Fruit fly (Drosophila melanogaster) whole organism, adult: Measurements from ENCODE around the gene Klp3A.

Experiments used
- CG11617 ChIP-seq: fragments of 200-800 bp; sonication (Bioruptor generic); optimal IDR thresholded peaks from 2 replicates; lab custom pipeline; 2017; ENCODE audit warnings: mild to moderate bottlenecking, missing biosample characterization, missing genetic modification reagents, missing genetic modification characterization
- CG12768 ChIP-seq: fragments of 200-800 bp; sonication (Bioruptor generic); optimal IDR thresholded peaks from 2 replicates; lab custom pipeline; 2017; ENCODE audit warnings: missing biosample characterization, missing genetic modification characterization, mild to moderate bottlenecking, moderate library complexity, missing genetic modification reagents
- CG14711 ChIP-seq: fragments of 200-800 bp; sonication (Bioruptor generic); optimal IDR thresholded peaks from 2 replicates; lab custom pipeline; 2018; ENCODE audit warnings: missing biosample characterization, mild to moderate bottlenecking, missing genetic modification characterization, moderate library complexity
- CG1620 ChIP-seq: fragments of 200-800 bp; sonication (Bioruptor generic); optimal IDR thresholded peaks from 2 replicates; lab custom pipeline; 2016; ENCODE audit warnings: missing biosample characterization, missing genetic modification characterization
- CG33017 ChIP-seq: fragments of 200-800 bp; sonication (Bioruptor generic); optimal IDR thresholded peaks from 2 replicates; lab custom pipeline; 2018; ENCODE audit warnings: missing biosample characterization, mild to moderate bottlenecking, missing genetic modification characterization, moderate library complexity
- CG5204 ChIP-seq: fragments of 200-800 bp; sonication (Bioruptor generic); optimal IDR thresholded peaks from 2 replicates; lab custom pipeline; 2016; ENCODE audit warnings: missing biosample characterization, missing genetic modification characterization
- CG7045 ChIP-seq: fragments of 200-800 bp; sonication (Bioruptor generic); optimal IDR thresholded peaks from 2 replicates; lab custom pipeline; 2017; ENCODE audit warnings: missing biosample characterization, mild to moderate bottlenecking, missing genetic modification characterization
- CG7101 ChIP-seq: fragments of 200-800 bp; sonication (Bioruptor generic); optimal IDR thresholded peaks from 2 replicates; lab custom pipeline; 2018; ENCODE audit warnings: missing biosample characterization, mild to moderate bottlenecking, missing genetic modification characterization, moderate library complexity
- Clk ChIP-seq: fragments of 200-800 bp; sonication (Bioruptor generic); optimal IDR thresholded peaks from 2 replicates; lab custom pipeline; 2017; ENCODE audit warnings: missing biosample characterization, missing genetic modification characterization
- Crg-1 ChIP-seq: fragments of 200-800 bp; sonication (Bioruptor generic); optimal IDR thresholded peaks from 2 replicates; lab custom pipeline; 2016; ENCODE audit warnings: missing biosample characterization, missing genetic modification characterization
- Hr96 ChIP-seq: fragments of 200-800 bp; sonication (Bioruptor generic); optimal IDR thresholded peaks from 2 replicates; lab custom pipeline; 2016; ENCODE audit warnings: missing biosample characterization, missing genetic modification characterization
- Mnt ChIP-seq: fragments of 200-800 bp; sonication (Bioruptor generic); optimal IDR thresholded peaks from 2 replicates; lab custom pipeline; 2016; ENCODE audit warnings: missing biosample characterization, mild to moderate bottlenecking, missing genetic modification characterization
- bab1 ChIP-seq: fragments of 200-800 bp; sonication (Bioruptor generic); optimal IDR thresholded peaks from 3 replicates; lab custom pipeline; 2019; ENCODE audit warnings: missing biosample characterization, mild to moderate bottlenecking, missing genetic modification characterization, moderate library complexity
- cic ChIP-seq: fragments of 200-800 bp; sonication (Bioruptor generic); optimal IDR thresholded peaks from 2 replicates; lab custom pipeline; 2017; ENCODE audit warnings: missing biosample characterization, mild to moderate bottlenecking, missing genetic modification characterization, moderate library complexity
- cnc ChIP-seq, 2 experiments: fragments of >200 bp; optimal IDR thresholded peaks; 2 replicates each; lab custom pipeline; 2017
- kay ChIP-seq: fragments of 200-800 bp; sonication (Bioruptor generic); peaks from one replicate; lab custom pipeline; 2016; ENCODE audit warnings: missing biosample characterization, missing genetic modification characterization, borderline replicate concordance
- ovo ChIP-seq: fragments of 200-800 bp; sonication (Bioruptor generic); optimal IDR thresholded peaks from 2 replicates; lab custom pipeline; 2016; ENCODE audit warnings: missing biosample characterization, missing genetic modification characterization
- pad ChIP-seq: fragments of 200-800 bp; sonication (Bioruptor generic); optimal IDR thresholded peaks from 3 replicates; lab custom pipeline; 2017; ENCODE audit warnings: missing biosample characterization, missing genetic modification characterization, mild to moderate bottlenecking, moderate library complexity, missing genetic modification reagents
- tj ChIP-seq: fragments of 200-800 bp; sonication (Bioruptor generic); optimal IDR thresholded peaks from 3 replicates; lab custom pipeline; 2017; ENCODE audit warnings: missing biosample characterization, mild to moderate bottlenecking, missing genetic modification characterization, moderate library complexity
- toe ChIP-seq: fragments of 200-800 bp; sonication (Bioruptor generic); optimal IDR thresholded peaks from 2 replicates; lab custom pipeline; 2016; ENCODE audit warnings: missing biosample characterization, missing genetic modification characterization

Gene Klp3A

DNA sequence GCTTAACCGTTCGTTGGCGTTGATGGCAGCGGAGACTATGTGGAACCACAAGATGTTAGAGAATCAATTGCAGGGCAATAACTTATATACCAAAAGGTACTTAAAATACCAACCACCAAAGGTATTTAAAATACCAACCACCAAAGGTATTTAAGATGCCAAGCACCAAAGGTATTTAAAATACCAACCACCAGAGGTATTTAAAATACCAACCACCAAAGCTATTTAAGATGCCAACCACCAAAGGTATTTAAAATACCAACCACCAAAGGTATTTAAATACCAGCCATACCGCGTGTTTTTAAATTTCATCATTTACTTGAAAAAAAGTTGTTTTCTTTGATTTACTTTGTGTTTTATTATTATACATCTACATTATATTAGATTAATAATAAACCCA lies 13.6 kb upstream of the Klp3A start:
- no peak for TF ChIP-seq ovo
- no peak for TF ChIP-seq Crg-1 (GFP tag; lab: Kevin White, UChicago)
- TF ChIP-seq toe (GFP tag; lab: Kevin White, UChicago): no peak

DNA sequence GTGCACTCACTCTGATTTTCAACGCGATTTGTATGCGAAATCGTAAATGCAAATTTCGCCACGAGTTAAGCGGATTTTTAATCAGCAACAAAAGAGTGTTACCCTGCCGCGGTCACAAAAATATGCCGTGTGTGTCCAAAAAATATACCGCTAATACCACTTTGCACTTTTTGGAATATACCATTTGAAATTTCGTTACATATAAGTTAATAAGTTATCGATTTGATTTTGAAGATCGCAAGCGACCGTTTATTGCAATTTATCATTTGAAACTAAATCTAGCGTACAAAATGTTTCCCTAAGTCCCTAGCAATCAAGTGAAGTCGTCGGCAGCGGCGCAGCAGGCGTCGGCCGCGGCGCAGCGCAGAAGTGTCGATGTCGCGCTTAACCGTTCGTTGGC lies 6.4 kb upstream of the Klp3A start, which contains the start of gene eIF3g1:
eIF3g1 (minus strand) TSS at position 101 of the 400 bp plus-strand sequence.
- peak; percentile 22 for TF ChIP-seq Mnt

DNA sequence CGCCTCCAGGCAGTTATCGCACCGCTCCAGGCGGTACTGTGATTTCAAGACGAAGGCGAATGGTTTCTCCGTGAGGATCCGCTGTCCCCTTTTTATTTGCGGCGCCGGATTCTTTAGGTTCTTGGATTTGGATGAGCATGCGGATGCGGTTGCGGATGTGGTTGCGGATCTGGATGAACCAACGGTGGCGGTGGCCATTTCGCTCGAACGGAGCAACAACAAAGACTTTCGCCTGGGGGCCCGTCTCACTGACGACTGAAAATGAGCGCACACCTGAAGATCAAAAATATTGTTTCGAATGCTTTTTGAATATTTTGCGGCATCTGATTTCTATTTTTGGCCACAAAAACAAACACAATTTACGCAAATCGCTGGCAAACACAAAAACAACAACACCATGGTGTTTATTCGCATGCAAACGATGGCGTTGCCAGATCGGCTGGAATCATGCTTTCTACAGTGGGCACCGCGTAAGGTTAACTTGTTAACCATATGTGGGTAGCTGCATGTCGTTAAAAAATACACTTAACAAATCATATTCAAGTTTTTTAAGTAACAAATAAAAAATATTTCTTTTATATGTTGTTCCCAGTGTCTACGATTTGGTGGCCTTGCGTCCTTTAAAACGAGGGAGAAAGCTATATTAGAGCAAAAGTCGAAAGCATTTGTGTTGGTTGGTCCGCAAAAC lies 4.8 kb upstream of the Klp3A start, which contains the start of gene Smyd3:
Smyd3 (minus strand) TSS at position 407 of the 688 bp plus-strand sequence.
- TF ChIP-seq CG14711 (tag; lab: Kevin White, UChicago): peak; percentile 62
- TF ChIP-seq CG11617 (GFP tag; lab: Kevin White, UChicago): peak; percentile 74
- no peak for TF ChIP-seq kay
- peak; percentile 68 for TF ChIP-seq CG12768 (GFP tag; lab: Kevin White, UChicago)
- TF ChIP-seq CG33017 (tag; lab: Kevin White, UChicago): peak; percentile 77
- peak; percentile 46 for TF ChIP-seq CG7045 (GFP tag; lab: Kevin White, UChicago)
- TF ChIP-seq toe (GFP tag; lab: Kevin White, UChicago): peak; percentile 61
- no peak for TF ChIP-seq Hr96 (GFP tag; lab: Kevin White, UChicago)
- no peak for TF ChIP-seq CG5204 (GFP tag; lab: Kevin White, UChicago)
- peak; percentile 44 for TF ChIP-seq cic (GFP tag; lab: Kevin White, UChicago)
- peak; percentile 81 for TF ChIP-seq bab1 (GFP tag; lab: Kevin White, UChicago)
- TF ChIP-seq cnc (optimal IDR thresholded peaks at IDR 0.05; lab: Kevin White, UChicago): no peak
- peak; percentile 40 for TF ChIP-seq tj (GFP tag; lab: Kevin White, UChicago)
- peak; percentile 52 for TF ChIP-seq CG1620 (GFP tag; lab: Kevin White, UChicago)
- TF ChIP-seq Clk (GFP tag; lab: Kevin White, UChicago): peak; percentile 30
- TF ChIP-seq Mnt: peak; percentile 83
- peak; percentile 50 for TF ChIP-seq pad (GFP tag; lab: Kevin White, UChicago)
- no peak for TF ChIP-seq ovo
- peak; percentile 61 for TF ChIP-seq CG7101
- peak; percentile 57 for TF ChIP-seq Crg-1 (GFP tag; lab: Kevin White, UChicago)

DNA sequence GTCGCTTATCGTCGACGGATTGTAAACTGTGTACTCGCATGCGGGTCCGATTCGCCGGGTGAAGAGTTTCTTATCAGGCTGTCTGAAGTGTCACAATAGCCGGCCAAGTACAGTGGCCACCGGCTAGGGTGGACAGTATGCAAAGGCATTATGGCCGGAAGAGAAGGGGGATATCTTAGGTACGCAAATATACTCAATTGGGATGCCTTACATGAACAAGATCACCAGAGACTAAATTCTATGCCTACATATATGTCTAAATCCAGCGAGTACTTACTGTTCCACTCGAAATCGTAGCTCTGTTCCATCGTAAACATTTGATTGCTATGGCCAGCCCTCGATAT lies 10.1 kb downstream of the Klp3A start:
- peak; percentile 43 for TF ChIP-seq cic (GFP tag; lab: Kevin White, UChicago)
- peak; percentile 57 for TF ChIP-seq CG1620 (GFP tag; lab: Kevin White, UChicago)
- peak; percentile 88 for TF ChIP-seq CG11617 (GFP tag; lab: Kevin White, UChicago)
- TF ChIP-seq Hr96 (GFP tag; lab: Kevin White, UChicago): peak; percentile 92
- peak; percentile 89 for TF ChIP-seq Crg-1 (GFP tag; lab: Kevin White, UChicago)
- TF ChIP-seq Mnt: peak; percentile 70
- no peak for TF ChIP-seq toe (GFP tag; lab: Kevin White, UChicago)
- TF ChIP-seq pad (GFP tag; lab: Kevin White, UChicago): peak; percentile 81
- TF ChIP-seq CG12768 (GFP tag; lab: Kevin White, UChicago): peak; percentile 89
- TF ChIP-seq CG14711 (tag; lab: Kevin White, UChicago): peak; percentile 90
- no peak for TF ChIP-seq cnc (optimal IDR thresholded peaks at IDR 0.05; lab: Kevin White, UChicago)
- TF ChIP-seq CG33017 (tag; lab: Kevin White, UChicago): peak; percentile 91
- TF ChIP-seq tj (GFP tag; lab: Kevin White, UChicago): peak; percentile 57
- no peak for TF ChIP-seq ovo
- TF ChIP-seq Clk (GFP tag; lab: Kevin White, UChicago): peak; percentile 74
- peak; percentile 93 for TF ChIP-seq CG7101
- no peak for TF ChIP-seq kay
- peak; percentile 66 for TF ChIP-seq bab1 (GFP tag; lab: Kevin White, UChicago)
- peak; percentile 84 for TF ChIP-seq CG7045 (GFP tag; lab: Kevin White, UChicago)
- no peak for TF ChIP-seq CG5204 (GFP tag; lab: Kevin White, UChicago)

DNA sequence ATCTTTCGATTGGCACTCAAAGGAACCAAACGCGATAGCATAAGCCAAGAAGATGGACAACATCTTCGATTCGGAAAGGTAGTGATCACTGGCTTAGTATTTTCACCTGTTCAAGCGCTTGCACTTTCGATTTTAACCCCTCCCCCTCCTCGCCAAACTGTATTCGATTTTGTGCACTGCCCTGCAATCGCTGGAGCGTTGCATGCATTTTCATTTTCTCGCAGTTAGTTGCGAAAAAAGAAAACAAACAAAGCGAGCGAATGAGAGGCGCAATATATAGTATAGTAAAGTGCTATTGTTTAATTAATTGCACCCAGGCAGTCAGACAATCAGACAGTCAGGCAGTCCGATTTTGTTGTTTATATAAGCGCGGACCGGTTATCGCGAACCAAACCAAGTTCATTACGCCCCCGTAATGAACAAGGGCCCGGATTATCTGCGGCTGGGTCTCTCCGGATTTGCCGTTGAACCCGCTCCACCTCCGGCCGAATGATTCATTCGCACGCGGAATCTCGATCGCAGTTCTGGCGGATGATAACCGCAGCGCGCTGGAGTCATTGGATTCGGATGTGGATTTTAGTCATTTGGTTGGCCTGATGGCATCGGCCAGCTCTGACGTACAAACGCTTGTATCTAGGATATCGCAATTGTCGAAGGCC lies 10.6 kb downstream of the Klp3A start:
- no peak for TF ChIP-seq Clk (GFP tag; lab: Kevin White, UChicago)
- no peak for TF ChIP-seq toe (GFP tag; lab: Kevin White, UChicago)
- TF ChIP-seq kay: peak; percentile 86

DNA sequence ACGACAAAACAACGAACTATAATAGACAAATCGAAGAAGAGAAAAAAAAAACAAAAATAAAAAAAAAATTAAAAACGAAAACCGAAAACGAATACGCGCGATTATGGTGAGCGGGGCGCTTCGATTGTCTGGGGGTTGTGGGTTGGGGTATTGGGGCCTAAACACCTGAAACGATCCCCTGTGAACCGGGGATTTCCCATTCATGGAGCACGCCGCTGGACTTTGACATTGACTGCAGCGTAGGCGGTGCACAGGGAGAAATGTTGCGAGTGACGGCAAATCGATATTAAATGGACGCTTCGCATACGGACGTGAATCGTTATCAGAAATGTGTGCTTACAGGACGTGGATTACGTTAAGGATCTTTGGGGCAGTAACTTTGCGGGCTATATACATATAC lies 11.6 kb downstream of the Klp3A start:
- TF ChIP-seq CG12768 (GFP tag; lab: Kevin White, UChicago) (no peak), cnc (optimal IDR thresholded peaks at IDR 0.05; lab: Kevin White, UChicago) (no peak), ovo (no peak), bab1 (GFP tag; lab: Kevin White, UChicago) (no peak), Mnt (no peak), toe (GFP tag; lab: Kevin White, UChicago) (no peak), CG7045 (GFP tag; lab: Kevin White, UChicago) (no peak), cic (GFP tag; lab: Kevin White, UChicago) (no peak), CG33017 (tag; lab: Kevin White, UChicago) (no peak), CG7101 (no peak), Hr96 (GFP tag; lab: Kevin White, UChicago) (no peak), CG11617 (GFP tag; lab: Kevin White, UChicago) (no peak)
